Worm (Caenorhabditis elegans): ENCODE results near the gene tasp-1.

The tasp-1 gene

ce11 chrIII:10807236-10807635 lies 48.1 kb downstream of the tasp-1 start:
- TF ChIP-seq let-526 (GFP tag; IDR thresholded peaks at IDR 0.05) = no peak
- TF ChIP-seq cebp-2 (GFP tag; IDR thresholded peaks at IDR 0.05) = no peak
- peak; percentile 85 for TF ChIP-seq F33H1.4 (GFP tag; IDR thresholded peaks at IDR 0.05)
- TF ChIP-seq Y67H2A.10 (GFP tag; conservative IDR thresholded peaks at IDR 0.05) = peak; percentile 52; the same call in 1 of the 2 replicates
- TF ChIP-seq rpc-1 (optimal IDR thresholded peaks at IDR 0.05) = peak; percentile 3
- no peak for TF ChIP-seq rpc-1 (tag; optimal IDR thresholded peaks at IDR 0.05)
- peak; percentile 68 for TF ChIP-seq unc-130 (GFP tag; optimal IDR thresholded peaks at IDR 0.05)
- TF ChIP-seq hrde-1 (tag; optimal IDR thresholded peaks at IDR 0.05; ENCODE audit: borderline replicate concordance) = peak; percentile 23
- TF ChIP-seq lir-1 (GFP tag; conservative IDR thresholded peaks at IDR 0.05) = 0 out of 2 replicates have a peak, but pooled peaks have one; percentile 17
- TF ChIP-seq die-1 (tag; optimal IDR thresholded peaks at IDR 0.05) = no peak
- TF ChIP-seq nfya-2 (GFP tag; IDR thresholded peaks at IDR 0.05) = no peak
- peak; percentile 90; the same call in 1 of the 2 replicates for TF ChIP-seq madf-3 (GFP tag; IDR thresholded peaks at IDR 0.05)
- TF ChIP-seq unc-62 (GFP tag; optimal IDR thresholded peaks at IDR 0.05) = no peak
- no peak for TF ChIP-seq repo-1 (tag; optimal IDR thresholded peaks at IDR 0.05)
- no peak for TF ChIP-seq somi-1 (GFP tag; optimal IDR thresholded peaks at IDR 0.05)
- peak; percentile 69; the same call in 1 of the 2 replicates for TF ChIP-seq Y79H2A.3 (GFP tag; conservative IDR thresholded peaks at IDR 0.05)
- 0 out of 2 replicates have a peak, but pooled peaks have one; percentile 51 for TF ChIP-seq ztf-28 (GFP tag; IDR thresholded peaks at IDR 0.05)
- TF ChIP-seq sdz-38 (tag; optimal IDR thresholded peaks at IDR 0.05) = no peak
- TF ChIP-seq hmg-1.2 (GFP tag; IDR thresholded peaks at IDR 0.05) = peak; percentile 57; the same call in 1 of the 2 replicates
- TF ChIP-seq T26A5.8 (tag; optimal IDR thresholded peaks at IDR 0.05) = no peak
- peak in 1 of 3 experiments; percentile 84 for TF ChIP-seq lin-35 (GFP tag; optimal IDR thresholded peaks at IDR 0.05)
- TF ChIP-seq snpc-1.1 (tag; optimal IDR thresholded peaks at IDR 0.05; ENCODE audit: insufficient read depth) = peak; percentile 38
- no peak for TF ChIP-seq F55B11.4 (tag; optimal IDR thresholded peaks at IDR 0.05; ENCODE audit: borderline replicate concordance, insufficient read depth)
- no peak for TF ChIP-seq attf-3 (GFP tag; conservative IDR thresholded peaks at IDR 0.05)
- TF ChIP-seq madf-6 (GFP tag; IDR thresholded peaks at IDR 0.05) = peak; percentile 99
- TF ChIP-seq F49E8.2 (tag; optimal IDR thresholded peaks at IDR 0.05; ENCODE audit: insufficient read depth) = peak; percentile 83
- TF ChIP-seq ceh-40 (GFP tag; IDR thresholded peaks at IDR 0.05) = no peak
- peak; percentile 75 for TF ChIP-seq ceh-100 (GFP tag; IDR thresholded peaks at IDR 0.05)
- peak; percentile 97 for TF ChIP-seq xnd-1 (tag; optimal IDR thresholded peaks at IDR 0.05)
- no peak for TF ChIP-seq mes-4 (tag; optimal IDR thresholded peaks at IDR 0.05)
- no peak for TF ChIP-seq T07F8.4 (tag; optimal IDR thresholded peaks at IDR 0.05)
- 0 out of 2 replicates have a peak, but pooled peaks have one; percentile 43 for TF ChIP-seq attf-6 (GFP tag; IDR thresholded peaks at IDR 0.05)
- peak; percentile 92 for TF ChIP-seq ceh-91 (GFP tag; IDR thresholded peaks at IDR 0.05)
- peak; percentile 75 for TF ChIP-seq lsl-1 (GFP tag; optimal IDR thresholded peaks at IDR 0.05)
- peak; percentile 98 for TF ChIP-seq madf-8 (GFP tag; conservative IDR thresholded peaks at IDR 0.05)
- no peak for TF ChIP-seq bed-2 (GFP tag; IDR thresholded peaks at IDR 0.05)
- no peak for TF ChIP-seq nhr-80 (tag; optimal IDR thresholded peaks at IDR 0.05)
- TF ChIP-seq ztf-3 (GFP tag; optimal IDR thresholded peaks at IDR 0.05) = no peak
- peak; percentile 41 for TF ChIP-seq tbp1 (GFP tag; optimal IDR thresholded peaks at IDR 0.05)
- TF ChIP-seq egl-18 (GFP tag; IDR thresholded peaks at IDR 0.05) = no peak
- TF ChIP-seq efl-1 (GFP tag; optimal IDR thresholded peaks at IDR 0.05) = peak; percentile 99
- no peak for TF ChIP-seq K12H6.12 (tag; optimal IDR thresholded peaks at IDR 0.05)
- TF ChIP-seq ama-1 (optimal IDR thresholded peaks at IDR 0.05) = no peak
- TF ChIP-seq ama-1 (GFP tag; optimal IDR thresholded peaks at IDR 0.05) = no peak
- TF ChIP-seq cebp-1 (GFP tag; IDR thresholded peaks at IDR 0.05) = no peak
- no peak for TF ChIP-seq cebp-1 (tag; optimal IDR thresholded peaks at IDR 0.05)
- TF ChIP-seq snpc-4 (GFP tag; optimal IDR thresholded peaks at IDR 0.05) = no peak
- peak in 1 of 4 experiments; percentile 37 for TF ChIP-seq snpc-4 (tag; optimal IDR thresholded peaks at IDR 0.05)
- TF ChIP-seq B0035.1 (tag; optimal IDR thresholded peaks at IDR 0.05) = no peak
- TF ChIP-seq fkh-3 (tag; optimal IDR thresholded peaks at IDR 0.05) = no peak

All from whole organism, young adult.